Worm (Caenorhabditis elegans) whole organism, young adult: ENCODE data around the gene C48B4.10.

Experiments used
- attf-6 ChIP-seq: fragments of 200-800 bp; sonication (Bioruptor generic); IDR thresholded peaks from 2 replicates; pipeline ENCODE4 v1.3.6; 2022; ENCODE audit warnings: missing genetic modification reagents, missing genetic modification characterization, missing compliant biosample characterization
- ccch-3 ChIP-seq: fragments of 200-800 bp; sonication (Bioruptor generic); optimal IDR thresholded peaks from 2 replicates; lab custom pipeline; 2018; ENCODE audit warnings: mild to moderate bottlenecking, missing genetic modification characterization, missing compliant biosample characterization
- dox-1 ChIP-seq: fragments of 200-800 bp; sonication (Bioruptor generic); IDR thresholded peaks from 2 replicates; pipeline ENCODE4 v1.3.6; 2022; ENCODE audit warnings: missing genetic modification reagents, missing genetic modification characterization, missing compliant biosample characterization
- hmg-20 ChIP-seq: fragments of 200-800 bp; sonication (Bioruptor generic); IDR thresholded peaks from 2 replicates; pipeline ENCODE4 v1.3.6; 2022; ENCODE audit warnings: missing genetic modification reagents, missing genetic modification characterization, missing compliant biosample characterization
- let-526 ChIP-seq: fragments of 200-800 bp; sonication (Bioruptor generic); IDR thresholded peaks from 2 replicates; pipeline ENCODE4 v1.3.6; 2022; ENCODE audit warnings: missing genetic modification reagents, missing genetic modification characterization, missing compliant biosample characterization
- lir-1 ChIP-seq: fragments of 200-800 bp; sonication (Bioruptor generic); conservative IDR thresholded peaks from 2 replicates; pipeline ENCODE4 v1.3.6; 2022; ENCODE audit warnings: missing genetic modification reagents, missing genetic modification characterization, missing compliant biosample characterization
- pha-4 ChIP-seq: fragments of 150-350 bp; sonication (generic microtip); optimal IDR thresholded peaks from 2 replicates; lab custom pipeline; 2014; ENCODE audit warnings: missing biosample characterization, missing genetic modification reagents, missing genetic modification characterization
- snpc-3.4 ChIP-seq: sonication (generic microtip); optimal IDR thresholded peaks from 2 replicates; lab custom pipeline; 2017; ENCODE audit warnings: missing genetic modification characterization, mild to moderate bottlenecking, missing compliant biosample characterization, antibody characterized with exemption, moderate library complexity, missing genotype, missing genetic modification reagents
- unc-130 ChIP-seq: sonication (generic microtip); optimal IDR thresholded peaks from 2 replicates; lab custom pipeline; 2016; ENCODE audit warnings: missing genetic modification reagents, missing genetic modification characterization, missing compliant biosample characterization
- unc-62 ChIP-seq: fragments of 150-350 bp; optimal IDR thresholded peaks from 2 replicates; lab custom pipeline; 2014; ENCODE audit warnings: missing biosample characterization, missing genetic modification reagents, missing genetic modification characterization
- ztf-22 ChIP-seq: fragments of 200-800 bp; sonication (Bioruptor generic); optimal IDR thresholded peaks from 2 replicates; lab custom pipeline; 2018; ENCODE audit warnings: mild to moderate bottlenecking, missing genetic modification characterization, moderate library complexity, missing compliant biosample characterization

- no peak for TF ChIP-seq hmg-20 (GFP tag; lab: Robert Waterston, UW)
- no peak for TF ChIP-seq lir-1 (GFP tag; lab: Robert Waterston, UW)
- TF ChIP-seq snpc-3.4 (tag; lab: Kevin White, UChicago), result no peak
- no peak for TF ChIP-seq ccch-3 (GFP tag; lab: Kevin White, UChicago)
- TF ChIP-seq unc-130 (GFP tag; lab: Kevin White, UChicago), result no peak
- no peak for TF ChIP-seq unc-62 (GFP tag; lab: Kevin White, UChicago)
- TF ChIP-seq dox-1, result no peak
- TF ChIP-seq ztf-22 (GFP tag; lab: Kevin White, UChicago), result no peak
- TF ChIP-seq pha-4, result no peak
- TF ChIP-seq let-526 (GFP tag; lab: Robert Waterston, UW), result no peak
- TF ChIP-seq attf-6, result no peak
These were observed 16.0 kb upstream of the C48B4.10 start, which contains the start of gene ced-7 for ce11 chrIII:9580039-9580891.
